Fruit fly (Drosophila melanogaster) whole organism, embryonic: ENCODE data around the gene CG31219.

Source experiments
- CG1024 ChIP-seq: fragments of 200-800 bp; sonication (Bioruptor generic); IDR thresholded peaks from 2 replicates; pipeline ENCODE4 v1.3.6; 2022; ENCODE audit warnings: missing biosample characterization, missing genetic modification characterization
- CG11247 ChIP-seq: fragments of 200-800 bp; sonication (Bioruptor generic); IDR thresholded peaks from 2 replicates; pipeline ENCODE4 v1.3.6; 2022; ENCODE audit warnings: missing biosample characterization, missing genetic modification characterization
- CG11560 ChIP-seq: fragments of 200-800 bp; sonication (Bioruptor generic); IDR thresholded peaks from 3 replicates; pipeline ENCODE4 v1.3.6; 2022; ENCODE audit warnings: missing biosample characterization, missing genetic modification characterization
- CG14667 ChIP-seq: fragments of 200-800 bp; sonication (Bioruptor generic); IDR thresholded peaks from 2 replicates; pipeline ENCODE4 v1.3.6; 2022; ENCODE audit warnings: missing biosample characterization, missing genetic modification characterization
- CG17328 ChIP-seq: fragments of 200-800 bp; sonication (Bioruptor generic); IDR thresholded peaks from 2 replicates; pipeline ENCODE4 v1.3.6; 2022; ENCODE audit warnings: missing biosample characterization, missing genetic modification characterization
- CG18476 ChIP-seq: fragments of 200-800 bp; sonication (Bioruptor generic); optimal IDR thresholded peaks from 2 replicates; lab custom pipeline; 2016; ENCODE audit warnings: missing biosample characterization, mild to moderate bottlenecking, missing genetic modification characterization
- CG18599 ChIP-seq: fragments of 200-800 bp; sonication (Bioruptor generic); optimal IDR thresholded peaks from 3 replicates; lab custom pipeline; 2017; ENCODE audit warnings: missing biosample characterization, missing genetic modification characterization, mild to moderate bottlenecking, moderate library complexity, missing genetic modification reagents
- CG2202 ChIP-seq: fragments of 200-800 bp; sonication (Bioruptor generic); optimal IDR thresholded peaks from 2 replicates; lab custom pipeline; 2018; ENCODE audit warnings: missing biosample characterization, mild to moderate bottlenecking, missing genetic modification characterization
- CG31365 ChIP-seq: fragments of 200-800 bp; sonication (Bioruptor generic); optimal IDR thresholded peaks from 2 replicates; lab custom pipeline; 2018; ENCODE audit warnings: missing biosample characterization, mild to moderate bottlenecking, missing genetic modification characterization
- CG32532 ChIP-seq: fragments of 200-800 bp; sonication (Bioruptor generic); IDR thresholded peaks from 2 replicates; pipeline ENCODE4 v1.3.6; 2022; ENCODE audit warnings: missing biosample characterization, missing genetic modification characterization
- CG32772 ChIP-seq: fragments of 200-800 bp; sonication (Bioruptor generic); IDR thresholded peaks from 2 replicates; pipeline ENCODE4 v1.3.6; 2022; ENCODE audit warnings: missing biosample characterization, missing genetic modification characterization
- CG33213 ChIP-seq: fragments of 200-800 bp; sonication (Bioruptor generic); optimal IDR thresholded peaks from 3 replicates; lab custom pipeline; 2016; ENCODE audit warnings: missing biosample characterization, missing genetic modification characterization
- CG3847 ChIP-seq: fragments of 200-800 bp; sonication (Bioruptor generic); IDR thresholded peaks from 2 replicates; pipeline ENCODE4 v1.3.6; 2022; ENCODE audit warnings: missing biosample characterization, missing genetic modification characterization
- CG4360 ChIP-seq: fragments of 200-800 bp; sonication (Bioruptor generic); IDR thresholded peaks from 2 replicates; pipeline ENCODE4 v1.3.6; 2022; ENCODE audit warnings: missing biosample characterization, missing genetic modification characterization
- CG5180 ChIP-seq: fragments of 200-800 bp; sonication (Bioruptor generic); optimal IDR thresholded peaks from 3 replicates; lab custom pipeline; 2017; ENCODE audit warnings: missing biosample characterization, missing genetic modification characterization, mild to moderate bottlenecking, moderate library complexity, missing genetic modification reagents
- CG7745 ChIP-seq: fragments of 200-800 bp; sonication (Bioruptor generic); optimal IDR thresholded peaks from 2 replicates; lab custom pipeline; 2018; ENCODE audit warnings: missing biosample characterization, mild to moderate bottlenecking, missing genetic modification characterization, moderate library complexity
- CG7839 ChIP-seq: fragments of 200-800 bp; sonication (Bioruptor generic); optimal IDR thresholded peaks from 3 replicates; lab custom pipeline; 2018; ENCODE audit warnings: missing biosample characterization, mild to moderate bottlenecking, missing genetic modification characterization, moderate library complexity
- CG8281 ChIP-seq: fragments of 200-800 bp; sonication (Bioruptor generic); optimal IDR thresholded peaks from 2 replicates; lab custom pipeline; 2018; ENCODE audit warnings: missing biosample characterization, mild to moderate bottlenecking, missing genetic modification characterization, moderate library complexity
- CG9609 ChIP-seq: fragments of 200-800 bp; sonication (Bioruptor generic); optimal IDR thresholded peaks from 3 replicates; lab custom pipeline; 2016; ENCODE audit warnings: missing biosample characterization, missing genetic modification characterization
- CG9797 ChIP-seq: fragments of 200-800 bp; sonication (Bioruptor generic); optimal IDR thresholded peaks from 3 replicates; lab custom pipeline; 2018; ENCODE audit warnings: missing biosample characterization, mild to moderate bottlenecking, missing genetic modification characterization
- CHES-1-like ChIP-seq: fragments of 200-800 bp; sonication (Bioruptor generic); optimal IDR thresholded peaks from 2 replicates; lab custom pipeline; 2016; ENCODE audit warnings: missing biosample characterization, missing genetic modification characterization
- Dad ChIP-seq: fragments of 200-800 bp; sonication (Bioruptor generic); optimal IDR thresholded peaks from 3 replicates; lab custom pipeline; 2016; ENCODE audit warnings: missing biosample characterization, missing genetic modification characterization
- Doc2 ChIP-seq: fragments of 200-800 bp; sonication (Bioruptor generic); IDR thresholded peaks from 2 replicates; pipeline ENCODE4 v1.3.6; 2022; ENCODE audit warnings: missing biosample characterization, missing genetic modification characterization
- E2f2 ChIP-seq: fragments of 200-800 bp; sonication (Bioruptor generic); IDR thresholded peaks from 2 replicates; pipeline ENCODE4 v1.3.6; 2022; ENCODE audit warnings: missing biosample characterization, missing genetic modification characterization
- Max ChIP-seq: fragments of 200-800 bp; sonication (Bioruptor generic); optimal IDR thresholded peaks from 2 replicates; lab custom pipeline; 2016; ENCODE audit warnings: missing biosample characterization, mild to moderate bottlenecking, missing genetic modification characterization
- Xbp1 ChIP-seq: fragments of 200-800 bp; sonication (Bioruptor generic); optimal IDR thresholded peaks from 3 replicates; lab custom pipeline; 2016; ENCODE audit warnings: missing biosample characterization, mild to moderate bottlenecking, missing genetic modification characterization
- ab ChIP-seq: fragments of 200-800 bp; sonication (Bioruptor generic); optimal IDR thresholded peaks from 2 replicates; lab custom pipeline; 2016; ENCODE audit warnings: missing biosample characterization, missing genetic modification characterization
- amos ChIP-seq: fragments of 200-800 bp; sonication (Bioruptor generic); IDR thresholded peaks from 2 replicates; pipeline ENCODE4 v1.3.6; 2022; ENCODE audit warnings: missing biosample characterization, missing genetic modification characterization; ENCODE audit not compliant: partially characterized antibody
- aop ChIP-seq: fragments of 200-800 bp; sonication (Bioruptor generic); IDR thresholded peaks from 2 replicates; pipeline ENCODE4 v1.3.6; 2022; ENCODE audit warnings: missing biosample characterization, missing genetic modification characterization
- ase ChIP-seq: fragments of 200-800 bp; sonication (Bioruptor generic); IDR thresholded peaks from 3 replicates; pipeline ENCODE4 v1.3.6; 2022; ENCODE audit warnings: missing biosample characterization, missing genetic modification characterization
- br ChIP-seq: fragments of >200 bp; optimal IDR thresholded peaks from 2 replicates; lab custom pipeline; 2017
- btn ChIP-seq: fragments of 200-800 bp; sonication (Bioruptor generic); optimal IDR thresholded peaks from 2 replicates; lab custom pipeline; 2016; ENCODE audit warnings: missing biosample characterization, missing genetic modification characterization
- ci ChIP-seq: fragments of 200-800 bp; sonication (Bioruptor generic); IDR thresholded peaks from 3 replicates; pipeline ENCODE4 v1.3.6; 2022; ENCODE audit warnings: missing biosample characterization, missing genetic modification characterization
- cwo ChIP-seq: fragments of 200-800 bp; sonication (Bioruptor generic); optimal IDR thresholded peaks from 3 replicates; lab custom pipeline; 2017; ENCODE audit warnings: missing biosample characterization, missing genetic modification characterization, mild to moderate bottlenecking, moderate library complexity, missing genetic modification reagents
- emc ChIP-seq: fragments of 200-800 bp; sonication (Bioruptor generic); optimal IDR thresholded peaks from 2 replicates; lab custom pipeline; 2016; ENCODE audit warnings: missing biosample characterization, missing genetic modification characterization
- eyg ChIP-seq: fragments of 200-800 bp; sonication (Bioruptor generic); optimal IDR thresholded peaks from 3 replicates; lab custom pipeline; 2016; ENCODE audit warnings: missing biosample characterization, missing genetic modification characterization
- ken ChIP-seq: fragments of 200-800 bp; sonication (Bioruptor generic); IDR thresholded peaks from 3 replicates; pipeline ENCODE4 v1.3.6; 2022; ENCODE audit warnings: missing biosample characterization, missing genetic modification characterization
- lmd ChIP-seq: fragments of 200-800 bp; sonication (Bioruptor generic); IDR thresholded peaks from 2 replicates; pipeline ENCODE4 v1.3.6; 2022; ENCODE audit warnings: missing biosample characterization, missing genetic modification characterization
- nau ChIP-seq: fragments of 200-800 bp; sonication (Bioruptor generic); optimal IDR thresholded peaks from 3 replicates; lab custom pipeline; 2017; ENCODE audit warnings: missing biosample characterization, mild to moderate bottlenecking, missing genetic modification characterization, missing genetic modification reagents
- odd ChIP-seq: fragments of 200-800 bp; sonication (Bioruptor generic); optimal IDR thresholded peaks from 2 replicates; lab custom pipeline; 2017; ENCODE audit warnings: missing biosample characterization, mild to moderate bottlenecking, missing genetic modification characterization
- p53 ChIP-seq: fragments of 200-800 bp; sonication (Bioruptor generic); optimal IDR thresholded peaks from 2 replicates; lab custom pipeline; 2016; ENCODE audit warnings: missing biosample characterization, missing genetic modification characterization
- peb ChIP-seq: fragments of 200-800 bp; sonication (Bioruptor generic); IDR thresholded peaks from 2 replicates; pipeline ENCODE4 v1.3.6; 2022; ENCODE audit warnings: missing biosample characterization, missing genetic modification characterization
- phol ChIP-seq: fragments of 200-800 bp; sonication (Bioruptor generic); optimal IDR thresholded peaks from 3 replicates; lab custom pipeline; 2018; ENCODE audit warnings: missing biosample characterization, mild to moderate bottlenecking, missing genetic modification characterization, moderate library complexity
- pita ChIP-seq: fragments of 200-800 bp; sonication (Bioruptor generic); optimal IDR thresholded peaks from 2 replicates; lab custom pipeline; 2017; ENCODE audit warnings: missing biosample characterization, mild to moderate bottlenecking, missing genetic modification characterization
- pnt ChIP-seq: fragments of 200-800 bp; sonication (Bioruptor generic); optimal IDR thresholded peaks from 3 replicates; lab custom pipeline; 2016; ENCODE audit warnings: missing biosample characterization, missing genetic modification characterization
- pros ChIP-seq: fragments of 200-800 bp; sonication (Bioruptor generic); optimal IDR thresholded peaks from 3 replicates; lab custom pipeline; 2019; ENCODE audit warnings: missing biosample characterization, mild to moderate bottlenecking, missing genetic modification characterization, moderate library complexity
- psq ChIP-seq: fragments of 200-800 bp; sonication (Bioruptor generic); optimal IDR thresholded peaks from 2 replicates; lab custom pipeline; 2017; ENCODE audit warnings: missing biosample characterization, missing genetic modification characterization
- ro ChIP-seq: fragments of 200-800 bp; sonication (Bioruptor generic); IDR thresholded peaks from 2 replicates; pipeline ENCODE4 v1.3.6; 2022; ENCODE audit warnings: missing biosample characterization, missing genetic modification characterization
- run ChIP-seq: fragments of 200-800 bp; sonication (Bioruptor generic); optimal IDR thresholded peaks from 3 replicates; lab custom pipeline; 2018; ENCODE audit warnings: missing biosample characterization, mild to moderate bottlenecking, missing genetic modification characterization
- sens ChIP-seq: fragments of 200-800 bp; sonication (Bioruptor generic); peaks from one replicate; lab custom pipeline; 2016; ENCODE audit warnings: missing biosample characterization, missing genetic modification characterization
- sens-2 ChIP-seq: fragments of 200-800 bp; sonication (Bioruptor generic); IDR thresholded peaks from 2 replicates; pipeline ENCODE4 v1.3.6; 2022; ENCODE audit warnings: missing biosample characterization, missing genetic modification characterization
- slbo ChIP-seq: fragments of 200-800 bp; sonication (Bioruptor generic); IDR thresholded peaks from 2 replicates; pipeline ENCODE4 v1.3.6; 2022; ENCODE audit warnings: missing biosample characterization, missing genetic modification characterization

The CG31219 gene

DNA sequence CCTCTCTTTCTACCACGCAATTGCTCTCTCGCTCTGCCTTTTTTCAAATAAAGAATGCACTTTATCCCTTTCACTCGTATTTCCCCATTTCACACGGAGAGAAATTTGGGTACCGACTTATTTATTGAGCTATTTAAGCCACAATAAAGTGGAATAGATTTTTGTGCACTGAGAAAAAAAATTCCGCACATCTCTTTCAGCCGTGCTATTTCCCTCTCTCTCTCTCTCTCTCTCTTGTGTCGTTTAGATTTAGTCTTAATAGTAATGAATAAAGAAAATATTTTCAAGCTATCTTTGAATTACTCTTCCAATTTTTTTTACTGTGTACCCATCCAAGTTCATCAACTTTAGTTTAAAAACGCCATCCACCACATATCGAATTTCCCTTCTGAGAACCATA, 27.2 kb upstream of the CG31219 start (continued):
- peak; percentile 62 for TF ChIP-seq phol (tag; lab: Kevin White, UChicago)
- 0 out of 2 replicates have a peak, but pooled peaks have one; percentile 31 for TF ChIP-seq CG32772 (GFP tag; lab: Robert Waterston, UW)
- TF ChIP-seq CG14667 (GFP tag; lab: Robert Waterston, UW): no peak
- peak; percentile 69 for TF ChIP-seq slbo (GFP tag; lab: Robert Waterston, UW)
- TF ChIP-seq nau (GFP tag; lab: Kevin White, UChicago): peak; percentile 56
- TF ChIP-seq ci (GFP tag; lab: Robert Waterston, UW): peak; percentile 74; the same call in 2 of the 3 replicates
- peak; percentile 31 for TF ChIP-seq CHES-1-like (GFP tag; lab: Kevin White, UChicago)
- no peak for TF ChIP-seq odd (GFP tag; lab: Kevin White, UChicago)
- TF ChIP-seq CG17328 (GFP tag; lab: Robert Waterston, UW): peak; percentile 57; the same call in 1 of the 2 replicates
- peak; percentile 73 for TF ChIP-seq lmd (GFP tag; lab: Robert Waterston, UW)
- TF ChIP-seq CG7745 (tag; lab: Kevin White, UChicago): no peak
- TF ChIP-seq emc: peak; percentile 58
- peak; percentile 55 for TF ChIP-seq CG18599 (GFP tag; lab: Kevin White, UChicago)
- no peak for TF ChIP-seq pros (GFP tag; lab: Kevin White, UChicago)
- TF ChIP-seq pita (GFP tag; lab: Kevin White, UChicago): no peak
- TF ChIP-seq CG8281 (tag; lab: Kevin White, UChicago): no peak
- TF ChIP-seq Dad (GFP tag; lab: Kevin White, UChicago): peak; percentile 17
- TF ChIP-seq ken (GFP tag; lab: Robert Waterston, UW): peak; percentile 69
- TF ChIP-seq sens (GFP tag; lab: Kevin White, UChicago): peak; percentile 91
- TF ChIP-seq sens-2: peak; percentile 57; the same call in 1 of the 2 replicates
- 0 out of 3 replicates have a peak, but pooled peaks have one; percentile 59 for TF ChIP-seq ase (GFP tag; lab: Robert Waterston, UW)
- no peak for TF ChIP-seq Doc2 (GFP tag; lab: Robert Waterston, UW)
- TF ChIP-seq ro (GFP tag; lab: Robert Waterston, UW): 0 out of 2 replicates have a peak, but pooled peaks have one; percentile 17
- no peak for TF ChIP-seq CG5180
- TF ChIP-seq CG31365: no peak
- peak; percentile 73 for TF ChIP-seq CG7839 (tag; lab: Kevin White, UChicago)
- no peak for TF ChIP-seq run (tag; lab: Kevin White, UChicago)
- TF ChIP-seq aop (GFP tag; lab: Robert Waterston, UW): no peak
- no peak for TF ChIP-seq p53 (GFP tag; lab: Kevin White, UChicago)
- no peak for TF ChIP-seq CG9797
- TF ChIP-seq CG33213 (GFP tag; lab: Kevin White, UChicago): peak; percentile 40
- peak; percentile 10 for TF ChIP-seq cwo (GFP tag; lab: Kevin White, UChicago)
- peak; percentile 57 for TF ChIP-seq pnt (GFP tag; lab: Kevin White, UChicago)
- TF ChIP-seq CG1024 (GFP tag; lab: Robert Waterston, UW): no peak
- TF ChIP-seq CG32532: peak; percentile 77
- TF ChIP-seq CG11560: no peak
- TF ChIP-seq amos (GFP tag; lab: Robert Waterston, UW): no peak
- TF ChIP-seq br (lab: Kevin White, UChicago): no peak
- peak; percentile 25 for TF ChIP-seq CG9609
- TF ChIP-seq CG3847: peak; percentile 46; the same call in 1 of the 2 replicates
- TF ChIP-seq ab: no peak
- TF ChIP-seq peb (GFP tag; lab: Robert Waterston, UW): peak; percentile 27; the same call in 1 of the 2 replicates
- peak; percentile 1 for TF ChIP-seq Max (GFP tag; lab: Kevin White, UChicago)
- TF ChIP-seq CG2202 (tag; lab: Kevin White, UChicago): no peak
- TF ChIP-seq btn (GFP tag; lab: Kevin White, UChicago): no peak
- TF ChIP-seq Xbp1 (GFP tag; lab: Kevin White, UChicago): peak; percentile 55
- no peak for TF ChIP-seq CG4360 (GFP tag; lab: Robert Waterston, UW)
- no peak for TF ChIP-seq psq (GFP tag; lab: Kevin White, UChicago)
- TF ChIP-seq E2f2: no peak; the same call in 1 of the 2 replicates
- TF ChIP-seq CG11247: no peak
- TF ChIP-seq CG18476: no peak
- TF ChIP-seq eyg (GFP tag; lab: Kevin White, UChicago): no peak
